Worm (Caenorhabditis elegans): ENCODE measurements around the gene ceh-99.

DNA sequence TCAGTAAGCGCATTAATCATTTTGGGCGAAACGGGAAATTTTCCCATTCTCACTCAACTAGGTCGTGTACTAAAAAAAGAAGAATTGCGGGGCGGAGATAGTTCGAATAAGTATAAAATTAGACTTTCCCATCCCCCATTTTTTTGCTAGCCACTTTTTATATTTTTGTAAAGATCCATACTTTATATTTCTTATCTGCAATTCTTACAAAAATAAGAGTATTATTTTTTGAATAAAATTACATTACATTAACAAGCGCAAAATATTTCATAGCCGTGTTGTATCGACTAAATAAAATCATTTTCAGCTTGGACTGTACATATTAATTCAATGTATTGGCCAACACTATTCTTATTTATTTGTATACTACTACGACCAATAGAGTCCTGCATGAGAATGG is 35.8 kb downstream of the ceh-99 start, which contains the start of gene F49C5.11:
- TF ChIP-seq fkh-6 (tag; optimal IDR thresholded peaks at IDR 0.05) (no peak), ceh-30 (tag; optimal IDR thresholded peaks at IDR 0.05) (no peak), ceh-48 (tag; optimal IDR thresholded peaks at IDR 0.05) (no peak), nfya-1 (tag; optimal IDR thresholded peaks at IDR 0.05) (no peak), ttx-3 (tag; optimal IDR thresholded peaks at IDR 0.05) (no peak), nhr-11 (tag; optimal IDR thresholded peaks at IDR 0.05) (no peak), tbx-7 (tag; optimal IDR thresholded peaks at IDR 0.05) (no peak), syd-9 (tag; optimal IDR thresholded peaks at IDR 0.05) (no peak), elt-2 (tag; optimal IDR thresholded peaks at IDR 0.05) (no peak), F13H6.1 (tag; optimal IDR thresholded peaks at IDR 0.05) (no peak), fkh-10 (GFP tag; optimal IDR thresholded peaks at IDR 0.05) (no peak), unc-86 (tag; optimal IDR thresholded peaks at IDR 0.05) (no peak), hlh-13 (GFP tag; optimal IDR thresholded peaks at IDR 0.05) (no peak), hlh-30 (tag; optimal IDR thresholded peaks at IDR 0.05; ENCODE audit: insufficient read depth) (no peak)
